Fruit fly (Drosophila melanogaster): ENCODE measurements around the gene Myo95E.

- TF ChIP-seq pan (optimal IDR thresholded peaks at IDR 0.05) (no peak), usp (GFP tag; optimal IDR thresholded peaks at IDR 0.05) (no peak), psq (optimal IDR thresholded peaks at IDR 0.05) (no peak)
Observed at dm6 chr3R:24139646-24140130, 21.6 kb downstream of the Myo95E start.
